Worm (Caenorhabditis elegans) whole organism, late embryonic: Measurements from ENCODE around the gene slcr-46.3.
A peak's percentile ranks its signal among the peaks of the same experiment; 100 is the strongest.

Source experiments
- C38D4.7 ChIP-seq: fragments of 200-800 bp; sonication (Bioruptor generic); optimal IDR thresholded peaks from 2 replicates; lab custom pipeline; 2018; ENCODE audit warnings: mild to moderate bottlenecking, missing genetic modification characterization, moderate library complexity, missing compliant biosample characterization
- K09A11.1 ChIP-seq: sonication (generic microtip); optimal IDR thresholded peaks from 2 replicates; lab custom pipeline; 2017; ENCODE audit warnings: antibody characterized with exemption, mild to moderate bottlenecking, missing genetic modification characterization, missing compliant biosample characterization; ENCODE audit not compliant: insufficient read depth
- ceh-14 ChIP-seq: sonication (generic microtip); optimal IDR thresholded peaks from 2 replicates; lab custom pipeline; 2016; ENCODE audit warnings: missing genotype, missing genetic modification characterization, missing compliant biosample characterization
- ceh-18 ChIP-seq: sonication (generic microtip); optimal IDR thresholded peaks from 2 replicates; lab custom pipeline; 2016; ENCODE audit warnings: missing genetic modification characterization, missing compliant biosample characterization
- ceh-2 ChIP-seq: sonication (generic microtip); optimal IDR thresholded peaks from 2 replicates; lab custom pipeline; 2016; ENCODE audit warnings: missing genotype, missing genetic modification characterization, missing compliant biosample characterization
- ceh-31 ChIP-seq: sonication (generic microtip); optimal IDR thresholded peaks from 2 replicates; lab custom pipeline; 2016; ENCODE audit warnings: missing genetic modification characterization, missing compliant biosample characterization
- ceh-34 ChIP-seq: sonication (generic microtip); optimal IDR thresholded peaks from 2 replicates; lab custom pipeline; 2016; ENCODE audit warnings: mild to moderate bottlenecking, missing genetic modification characterization, missing compliant biosample characterization
- ceh-48 ChIP-seq: sonication (generic microtip); optimal IDR thresholded peaks from 2 replicates; lab custom pipeline; 2016; ENCODE audit warnings: missing genetic modification characterization, inconsistent platforms, missing compliant biosample characterization
- ceh-6 ChIP-seq: fragments of 200-800 bp; sonication (Bioruptor generic); optimal IDR thresholded peaks from 2 replicates; lab custom pipeline; 2018; ENCODE audit warnings: mild to moderate bottlenecking, missing genetic modification characterization, missing compliant biosample characterization
- che-1 ChIP-seq: sonication (generic microtip); optimal IDR thresholded peaks from 2 replicates; lab custom pipeline; 2016; ENCODE audit warnings: mild to moderate bottlenecking, missing genetic modification characterization, missing compliant biosample characterization
- elt-2 ChIP-seq: sonication (generic microtip); optimal IDR thresholded peaks from 2 replicates; lab custom pipeline; 2016; ENCODE audit warnings: missing genetic modification reagents, missing genetic modification characterization, missing compliant biosample characterization
- elt-4 ChIP-seq: sonication (generic microtip); optimal IDR thresholded peaks from 2 replicates; lab custom pipeline; 2016; ENCODE audit warnings: missing genetic modification characterization, missing compliant biosample characterization
- ets-4 ChIP-seq: sonication (generic microtip); optimal IDR thresholded peaks from 2 replicates; lab custom pipeline; 2016; ENCODE audit warnings: missing genetic modification characterization, missing compliant biosample characterization
- eyg-1 ChIP-seq: sonication (generic microtip); optimal IDR thresholded peaks from 2 replicates; lab custom pipeline; 2016; ENCODE audit warnings: missing genotype, missing genetic modification characterization, missing compliant biosample characterization
- fax-1 ChIP-seq: sonication (generic microtip); optimal IDR thresholded peaks from 2 replicates; lab custom pipeline; 2016; ENCODE audit warnings: missing genotype, missing genetic modification characterization, missing compliant biosample characterization
- fkh-10 ChIP-seq: fragments of 150-350 bp; optimal IDR thresholded peaks from 2 replicates; lab custom pipeline; 2014; ENCODE audit warnings: missing biosample characterization, missing genetic modification reagents, missing genetic modification characterization
- fkh-6 ChIP-seq: sonication (generic microtip); optimal IDR thresholded peaks from 2 replicates; lab custom pipeline; 2016; ENCODE audit warnings: missing genetic modification characterization, missing compliant biosample characterization
- gmeb-2 ChIP-seq: sonication (generic microtip); optimal IDR thresholded peaks from 2 replicates; lab custom pipeline; 2016; ENCODE audit warnings: missing genetic modification characterization, inconsistent platforms, missing compliant biosample characterization
- hlh-8 ChIP-seq: sonication (generic microtip); optimal IDR thresholded peaks from 2 replicates; lab custom pipeline; 2016; ENCODE audit warnings: missing genotype, missing genetic modification characterization, missing compliant biosample characterization
- mec-3 ChIP-seq: sonication (generic microtip); optimal IDR thresholded peaks from 2 replicates; lab custom pipeline; 2016; ENCODE audit warnings: borderline replicate concordance, missing genetic modification characterization, missing compliant biosample characterization
- nhr-11 ChIP-seq: fragments of 150-350 bp; optimal IDR thresholded peaks from 2 replicates; lab custom pipeline; 2014; ENCODE audit warnings: missing biosample characterization, missing genetic modification characterization
- nhr-232 ChIP-seq: sonication (generic microtip); optimal IDR thresholded peaks from 2 replicates; lab custom pipeline; 2016; ENCODE audit warnings: missing genetic modification characterization, missing compliant biosample characterization
- npax-4 ChIP-seq: sonication (generic microtip); optimal IDR thresholded peaks from 2 replicates; lab custom pipeline; 2016; ENCODE audit warnings: missing genetic modification characterization, missing compliant biosample characterization
- odd-2 ChIP-seq: sonication (generic microtip); optimal IDR thresholded peaks from 2 replicates; lab custom pipeline; 2017; ENCODE audit warnings: antibody characterized with exemption, mild to moderate bottlenecking, missing genetic modification characterization, missing compliant biosample characterization
- pag-3 ChIP-seq: sonication (generic microtip); optimal IDR thresholded peaks from 2 replicates; lab custom pipeline; 2016; ENCODE audit warnings: missing compliant biosample characterization, missing genetic modification characterization, borderline replicate concordance
- pax-1 ChIP-seq: fragments of 150-350 bp; optimal IDR thresholded peaks from 2 replicates; lab custom pipeline; 2014; ENCODE audit warnings: missing biosample characterization, missing genetic modification characterization
- pha-2 ChIP-seq: sonication (generic microtip); optimal IDR thresholded peaks from 2 replicates; lab custom pipeline; 2017; ENCODE audit warnings: mild to moderate bottlenecking, missing genetic modification characterization, missing compliant biosample characterization
- pqm-1 ChIP-seq: sonication (generic microtip); optimal IDR thresholded peaks from 2 replicates; lab custom pipeline; 2016; ENCODE audit warnings: missing genetic modification characterization, missing compliant biosample characterization
- ref-2 ChIP-seq: sonication (generic microtip); optimal IDR thresholded peaks from 2 replicates; lab custom pipeline; 2016; ENCODE audit warnings: missing genetic modification characterization, missing compliant biosample characterization
- sdc-2 ChIP-seq: sonication (generic microtip); optimal IDR thresholded peaks from 2 replicates; lab custom pipeline; 2016; ENCODE audit warnings: missing genotype, missing genetic modification characterization, missing compliant biosample characterization
- sox-2 ChIP-seq: fragments of 200-800 bp; sonication (Bioruptor generic); IDR thresholded peaks from 2 replicates; pipeline ENCODE4 v1.3.6; 2022; ENCODE audit warnings: missing genetic modification reagents, missing genetic modification characterization, missing compliant biosample characterization
- tbx-2 ChIP-seq: sonication (generic microtip); optimal IDR thresholded peaks from 2 replicates; lab custom pipeline; 2016; ENCODE audit warnings: missing genetic modification characterization, missing compliant biosample characterization
- ttx-3 ChIP-seq: sonication (generic microtip); optimal IDR thresholded peaks from 2 replicates; lab custom pipeline; 2016; ENCODE audit warnings: missing genetic modification reagents, missing genetic modification characterization, missing compliant biosample characterization
- unc-55 ChIP-seq: sonication (generic microtip); optimal IDR thresholded peaks from 2 replicates; lab custom pipeline; 2017; ENCODE audit warnings: missing biosample characterization, missing genetic modification reagents, missing genetic modification characterization
- unc-86 ChIP-seq: sonication (generic microtip); optimal IDR thresholded peaks from 2 replicates; lab custom pipeline; 2016; ENCODE audit warnings: missing genetic modification characterization, missing compliant biosample characterization
- zip-5 ChIP-seq: sonication (generic microtip); optimal IDR thresholded peaks from 2 replicates; lab custom pipeline; 2016; ENCODE audit warnings: missing genetic modification characterization, missing compliant biosample characterization

slcr-46.3 gene

ce11 chrV:9757884-9758283 lies 34.0 kb upstream of the slcr-46.3 start, which contains the start of gene F58E6.11:
Gene F58E6.11 (minus strand): TSS chrV:9757984.
- TF ChIP-seq fax-1 (tag; lab: Kevin White, UChicago) (no peak), ceh-48 (tag; lab: Kevin White, UChicago) (no peak), ceh-34 (no peak)

- TF ChIP-seq npax-4 (tag; lab: Kevin White, UChicago) (no peak), che-1 (tag; lab: Kevin White, UChicago) (no peak), ceh-2 (no peak), tbx-2 (tag; lab: Kevin White, UChicago) (no peak), elt-2 (peak; percentile 48), nhr-11 (no peak), pax-1 (tag; lab: Kevin White, UChicago) (no peak)
- TF ChIP-seq, all 69 proteins: peak for 1
Observed at ce11 chrV:9756242-9756641, 32.3 kb upstream of the slcr-46.3 start, which contains the start of gene hrg-3. Gene hrg-3 (plus strand): TSS chrV:9756468.

- TF ChIP-seq elt-2 = no peak
- no peak for TF ChIP-seq mec-3 (tag; lab: Kevin White, UChicago)
- TF ChIP-seq sdc-2 (tag; lab: Kevin White, UChicago) = no peak
- TF ChIP-seq sox-2 = no peak
- no peak for TF ChIP-seq C38D4.7 (GFP tag; lab: Kevin White, UChicago)
- TF ChIP-seq zip-5 (tag; lab: Kevin White, UChicago) = no peak
Observed at ce11 chrV:9755725-9756124, 31.8 kb upstream of the slcr-46.3 start, which contains the start of gene F58E6.8. Gene F58E6.8 (minus strand): TSS chrV:9755825.

ce11 chrV:9754459-9754858 lies 30.6 kb upstream of the slcr-46.3 start, which contains the start of gene F58E6.5:
Gene F58E6.5 (minus strand): TSS chrV:9754559.
- TF ChIP-seq npax-4 (tag; lab: Kevin White, UChicago) (no peak), ceh-34 (no peak), sox-2 (no peak), unc-55 (no peak), elt-4 (tag; lab: Kevin White, UChicago) (no peak), nhr-232 (tag; lab: Kevin White, UChicago) (no peak), ceh-14 (tag; lab: Kevin White, UChicago) (no peak), fax-1 (tag; lab: Kevin White, UChicago) (no peak), ref-2 (tag; lab: Kevin White, UChicago) (no peak), pag-3 (tag; lab: Kevin White, UChicago) (no peak)

- no peak for TF ChIP-seq ceh-6 (GFP tag; lab: Kevin White, UChicago)
- no peak for TF ChIP-seq K09A11.1 (tag; lab: Kevin White, UChicago)
- no peak for TF ChIP-seq eyg-1 (tag; lab: Kevin White, UChicago)
- no peak for TF ChIP-seq unc-86
- TF ChIP-seq che-1 (tag; lab: Kevin White, UChicago) = no peak
- no peak for TF ChIP-seq fkh-6 (tag; lab: Kevin White, UChicago)
- no peak for TF ChIP-seq gmeb-2
- no peak for TF ChIP-seq pax-1 (tag; lab: Kevin White, UChicago)
- TF ChIP-seq ttx-3 (tag; lab: Kevin White, UChicago) = no peak
- no peak for TF ChIP-seq ceh-18 (tag; lab: Kevin White, UChicago)
- no peak for TF ChIP-seq nhr-11
- no peak for TF ChIP-seq pha-2 (tag; lab: Kevin White, UChicago)
- TF ChIP-seq ets-4 = no peak
- no peak for TF ChIP-seq hlh-8 (tag; lab: Kevin White, UChicago)
- no peak for TF ChIP-seq ref-2 (tag; lab: Kevin White, UChicago)
- no peak for TF ChIP-seq npax-4 (tag; lab: Kevin White, UChicago)
- no peak for TF ChIP-seq fkh-10 (GFP tag; lab: Kevin White, UChicago)
- TF ChIP-seq pqm-1 (tag; lab: Kevin White, UChicago) = no peak
- TF ChIP-seq ceh-31 (tag; lab: Kevin White, UChicago) = no peak
- no peak for TF ChIP-seq odd-2 (tag; lab: Kevin White, UChicago)
Observed at ce11 chrV:9753554-9753953, 29.6 kb upstream of the slcr-46.3 start.
